Worm (Caenorhabditis elegans): Measurements from ENCODE around the gene sma-9.

The sma-9 gene

DNA sequence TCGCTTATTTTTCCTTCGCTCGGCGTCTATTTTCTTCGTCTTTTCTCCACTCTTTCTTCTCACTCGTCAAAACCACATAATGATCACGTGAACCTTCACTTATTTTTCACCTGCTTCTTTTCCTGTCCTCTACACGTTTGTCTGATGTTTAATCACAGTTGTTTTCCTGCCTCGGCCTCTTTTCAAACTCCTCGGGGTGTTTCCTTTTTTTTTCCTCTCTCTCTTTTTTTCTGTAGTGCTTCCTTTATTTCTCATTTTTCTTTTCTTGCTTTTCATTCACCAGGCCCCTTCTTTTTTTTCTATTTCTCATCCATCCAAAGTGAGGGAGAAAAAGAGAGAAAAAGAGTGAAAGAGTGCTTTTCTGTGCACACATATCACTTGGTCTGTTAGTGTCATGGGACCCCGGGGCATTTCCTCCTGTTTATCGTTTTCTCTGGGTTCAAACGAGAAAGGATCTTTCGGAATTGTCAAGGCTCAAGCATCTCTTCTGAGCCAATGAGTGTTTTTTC, 2.0 kb downstream of the sma-9 start (continued):
- TF ChIP-seq die-1 (tag; optimal IDR thresholded peaks at IDR 0.05) (peak; percentile 39), ztf-22 (GFP tag; optimal IDR thresholded peaks at IDR 0.05) (peak; percentile 42), nfyb-1 (GFP tag; IDR thresholded peaks at IDR 0.05) (peak; percentile 76; the same call in 1 of the 2 replicates), atf-7 (tag; optimal IDR thresholded peaks at IDR 0.05) (peak; percentile 56), somi-1 (GFP tag; optimal IDR thresholded peaks at IDR 0.05) (peak; percentile 98), hmg-1.2 (GFP tag; IDR thresholded peaks at IDR 0.05) (peak; percentile 54; the same call in 1 of the 2 replicates), lin-54 (GFP tag; optimal IDR thresholded peaks at IDR 0.05) (peak; percentile 24), F10E7.11 (tag; optimal IDR thresholded peaks at IDR 0.05) (no peak), egrh-3 (GFP tag; IDR thresholded peaks at IDR 0.05) (no peak), zfh-2 (GFP tag; conservative IDR thresholded peaks at IDR 0.05) (peak; percentile 80), snpc-4 (GFP tag; optimal IDR thresholded peaks at IDR 0.05) (no peak), snpc-4 (tag; optimal IDR thresholded peaks at IDR 0.05) (peak in 3 of 4 experiments; percentile 30 to 43 (median 34)), F23B12.7 (tag; optimal IDR thresholded peaks at IDR 0.05; ENCODE audit: insufficient read depth) (peak; percentile 21), nhr-90 (tag; optimal IDR thresholded peaks at IDR 0.05) (peak; percentile 15), pbrm-1 (GFP tag; IDR thresholded peaks at IDR 0.05) (0 out of 2 replicates have a peak, but pooled peaks have one; percentile 39), tbp1 (GFP tag; optimal IDR thresholded peaks at IDR 0.05) (peak; percentile 49), chd-7 (tag; optimal IDR thresholded peaks at IDR 0.05) (peak; percentile 59), repo-1 (tag; optimal IDR thresholded peaks at IDR 0.05) (peak; percentile 40), nhr-80 (tag; optimal IDR thresholded peaks at IDR 0.05) (peak; percentile 75), Y95B8A.8 (GFP tag; IDR thresholded peaks at IDR 0.05) (0 out of 2 replicates have a peak, but pooled peaks have one; percentile 14), lin-26 (GFP tag; IDR thresholded peaks at IDR 0.05) (peak; percentile 61; the same call in 1 of the 2 replicates), dox-1 (GFP tag; IDR thresholded peaks at IDR 0.05) (peak; percentile 57), B0019.2 (GFP tag; conservative IDR thresholded peaks at IDR 0.05) (no peak), B0336.3 (GFP tag; IDR thresholded peaks at IDR 0.05) (peak; percentile 59; the same call in 1 of the 2 replicates), gei-17 (GFP tag; optimal IDR thresholded peaks at IDR 0.05) (peak; percentile 31), ztf-18 (tag; optimal IDR thresholded peaks at IDR 0.05) (peak; percentile 22)

- TF ChIP-seq Y53G8AR.9 (GFP tag; conservative IDR thresholded peaks at IDR 0.05) (0 out of 2 replicates have a peak, but pooled peaks have one; percentile 19), ceh-79 (tag; optimal IDR thresholded peaks at IDR 0.05) (no peak), tbp1 (GFP tag; optimal IDR thresholded peaks at IDR 0.05) (peak; percentile 28), sptf-2 (GFP tag; optimal IDR thresholded peaks at IDR 0.05) (peak; percentile 35), cebp-1 (GFP tag; IDR thresholded peaks at IDR 0.05) (peak; percentile 93), cebp-1 (tag; optimal IDR thresholded peaks at IDR 0.05) (peak; percentile 97), madf-8 (GFP tag; conservative IDR thresholded peaks at IDR 0.05) (no peak), ets-4 (GFP tag; optimal IDR thresholded peaks at IDR 0.05) (peak; percentile 88), madf-10 (tag; optimal IDR thresholded peaks at IDR 0.05) (peak; percentile 21), K12H6.12 (tag; optimal IDR thresholded peaks at IDR 0.05) (peak; percentile 59), snpc-4 (GFP tag; optimal IDR thresholded peaks at IDR 0.05) (no peak), snpc-4 (tag; optimal IDR thresholded peaks at IDR 0.05) (peak in 1 of 4 experiments; percentile 3), atf-7 (tag; optimal IDR thresholded peaks at IDR 0.05) (peak; percentile 79), nhr-80 (tag; optimal IDR thresholded peaks at IDR 0.05) (peak; percentile 88), lin-54 (GFP tag; optimal IDR thresholded peaks at IDR 0.05) (no peak), K11D2.4 (GFP tag; IDR thresholded peaks at IDR 0.05) (peak; percentile 34; the same call in 1 of the 2 replicates), attf-3 (GFP tag; conservative IDR thresholded peaks at IDR 0.05) (0 out of 2 replicates have a peak, but pooled peaks have one; percentile 10), nfyb-1 (GFP tag; IDR thresholded peaks at IDR 0.05) (peak; percentile 29; the same call in 1 of the 2 replicates), B0035.1 (tag; optimal IDR thresholded peaks at IDR 0.05) (no peak), F23B12.7 (tag; optimal IDR thresholded peaks at IDR 0.05; ENCODE audit: insufficient read depth) (peak; percentile 44), lin-40 (tag; optimal IDR thresholded peaks at IDR 0.05) (peak; percentile 48), chd-7 (tag; optimal IDR thresholded peaks at IDR 0.05) (peak; percentile 74), lir-1 (GFP tag; conservative IDR thresholded peaks at IDR 0.05) (0 out of 2 replicates have a peak, but pooled peaks have one; percentile 34), ztf-3 (GFP tag; optimal IDR thresholded peaks at IDR 0.05) (no peak), gei-17 (GFP tag; optimal IDR thresholded peaks at IDR 0.05) (peak; percentile 29), ztf-25 (GFP tag; IDR thresholded peaks at IDR 0.05) (no peak), pbrm-1 (GFP tag; IDR thresholded peaks at IDR 0.05) (no peak), lin-35 (GFP tag; optimal IDR thresholded peaks at IDR 0.05) (peak in 1 of 3 experiments; percentile 35), attf-5 (GFP tag; optimal IDR thresholded peaks at IDR 0.05) (peak; percentile 62), hrde-1 (tag; optimal IDR thresholded peaks at IDR 0.05; ENCODE audit: borderline replicate concordance) (no peak)
These were observed 3.1 kb downstream of the sma-9 start for ce11 chrX:10772165-10772584.

All from whole organism, young adult.